Worm (Caenorhabditis elegans) whole organism, L4 larva: ENCODE data around the gene F23H11.5.

Experiments used
- F10B5.3 ChIP-seq: sonication (generic microtip); optimal IDR thresholded peaks from 2 replicates; lab custom pipeline; 2016; ENCODE audit warnings: mild to moderate bottlenecking, missing genetic modification characterization, missing compliant biosample characterization
- F37D6.2 ChIP-seq: sonication (generic microtip); optimal IDR thresholded peaks from 2 replicates; lab custom pipeline; 2016; ENCODE audit warnings: mild to moderate bottlenecking, missing genetic modification characterization, missing compliant biosample characterization
- T20F7.1 ChIP-seq: fragments of 200-800 bp; sonication (Bioruptor generic); optimal IDR thresholded peaks from 2 replicates; lab custom pipeline; 2018; ENCODE audit warnings: mild to moderate bottlenecking, missing genetic modification characterization, missing compliant biosample characterization
- T26A8.4 ChIP-seq: fragments of 200-800 bp; sonication (Bioruptor generic); IDR thresholded peaks from 2 replicates; pipeline ENCODE4 v1.3.6; 2022; ENCODE audit warnings: missing genetic modification characterization, missing compliant biosample characterization
- Y48G9A.11 ChIP-seq: fragments of 200-800 bp; sonication (Bioruptor generic); IDR thresholded peaks from 2 replicates; pipeline ENCODE4 v1.3.6; 2022; ENCODE audit warnings: missing genetic modification reagents, missing genetic modification characterization, missing compliant biosample characterization
- ZK337.2 ChIP-seq: fragments of 200-800 bp; sonication (Bioruptor generic); IDR thresholded peaks from 2 replicates; pipeline ENCODE4 v1.3.6; 2022; ENCODE audit warnings: missing genetic modification reagents, missing genetic modification characterization, missing compliant biosample characterization
- aha-1 ChIP-seq: fragments of 150-350 bp; peaks from one replicate; lab custom pipeline; 2014; ENCODE audit warnings: missing biosample characterization, missing genetic modification characterization
- ceh-20 ChIP-seq: fragments of 200-800 bp; sonication (Bioruptor generic); IDR thresholded peaks from 2 replicates; pipeline ENCODE4 v1.3.6; 2022; ENCODE audit warnings: missing genetic modification reagents, missing genetic modification characterization, missing compliant biosample characterization
- ceh-32 ChIP-seq: sonication (generic microtip); optimal IDR thresholded peaks from 2 replicates; lab custom pipeline; 2016; ENCODE audit warnings: mild to moderate bottlenecking, missing genetic modification characterization, missing compliant biosample characterization; ENCODE audit not compliant: poor library complexity
- cey-2 ChIP-seq: sonication (generic microtip); optimal IDR thresholded peaks from 3 replicates; lab custom pipeline; 2017; ENCODE audit warnings: missing genetic modification characterization, mild to moderate bottlenecking, missing compliant biosample characterization, antibody characterized with exemption, borderline replicate concordance; ENCODE audit not compliant: insufficient read depth
- daf-16 ChIP-seq, 3 experiments: sonication (generic microtip); optimal IDR thresholded peaks; 2 replicates each; lab custom pipeline; 2016 to 2017; ENCODE audit warnings: missing genetic modification characterization in 3 of 3, missing genetic modification reagents in 3 of 3, mild to moderate bottlenecking in 2 of 3, missing compliant biosample characterization in 2 of 3, missing biosample characterization in 1 of 3, moderate library complexity in 1 of 3
- dmd-6 ChIP-seq: fragments of 200-800 bp; sonication (Bioruptor generic); IDR thresholded peaks from 2 replicates; pipeline ENCODE4 v1.3.6; 2022; ENCODE audit warnings: missing genetic modification reagents, missing genetic modification characterization, missing compliant biosample characterization
- dpl-1 ChIP-seq: fragments of 150-350 bp; optimal IDR thresholded peaks from 2 replicates; lab custom pipeline; 2014; ENCODE audit warnings: missing biosample characterization, missing genetic modification reagents, missing genetic modification characterization
- dve-1 ChIP-seq: sonication (generic microtip); optimal IDR thresholded peaks from 2 replicates; lab custom pipeline; 2017; ENCODE audit warnings: antibody characterized with exemption, mild to moderate bottlenecking, missing genetic modification characterization, missing compliant biosample characterization; ENCODE audit not compliant: insufficient read depth
- hlh-11 ChIP-seq: fragments of 200-800 bp; sonication (Bioruptor generic); optimal IDR thresholded peaks from 2 replicates; lab custom pipeline; 2018; ENCODE audit warnings: mild to moderate bottlenecking, missing genetic modification characterization, missing compliant biosample characterization
- hlh-30 ChIP-seq: sonication (generic microtip); optimal IDR thresholded peaks from 2 replicates; lab custom pipeline; 2017; ENCODE audit warnings: antibody characterized with exemption, mild to moderate bottlenecking, missing genetic modification characterization, missing compliant biosample characterization; ENCODE audit not compliant: insufficient read depth
- jun-1 ChIP-seq: fragments of 150-350 bp; optimal IDR thresholded peaks from 2 replicates; lab custom pipeline; 2014; ENCODE audit warnings: missing biosample characterization, missing genetic modification reagents, missing genetic modification characterization
- lin-1 ChIP-seq: fragments of 200-800 bp; sonication (Bioruptor generic); IDR thresholded peaks from 2 replicates; pipeline ENCODE4 v1.3.6; 2022; ENCODE audit warnings: missing genetic modification reagents, missing genetic modification characterization, missing compliant biosample characterization
- lin-29 ChIP-seq: fragments of 200-800 bp; sonication (Bioruptor generic); IDR thresholded peaks from 2 replicates; pipeline ENCODE4 v1.3.6; 2022; ENCODE audit warnings: missing genetic modification reagents, missing genetic modification characterization, missing compliant biosample characterization
- lir-3 ChIP-seq: sonication (generic microtip); optimal IDR thresholded peaks from 2 replicates; lab custom pipeline; 2016; ENCODE audit warnings: mild to moderate bottlenecking, missing genetic modification characterization, missing compliant biosample characterization
- mes-2 ChIP-seq: sonication (generic microtip); optimal IDR thresholded peaks from 2 replicates; lab custom pipeline; 2016; ENCODE audit warnings: missing genotype, mild to moderate bottlenecking, missing genetic modification characterization, missing compliant biosample characterization; ENCODE audit not compliant: poor library complexity, severe bottlenecking
- nhr-10 ChIP-seq: fragments of 150-350 bp; optimal IDR thresholded peaks from 2 replicates; lab custom pipeline; 2014; ENCODE audit warnings: missing biosample characterization, missing genetic modification characterization
- nhr-237 ChIP-seq: sonication (generic microtip); optimal IDR thresholded peaks from 2 replicates; lab custom pipeline; 2017; ENCODE audit warnings: missing biosample characterization, missing genetic modification characterization
- nhr-28 ChIP-seq: fragments of 150-350 bp; optimal IDR thresholded peaks from 2 replicates; lab custom pipeline; 2014; ENCODE audit warnings: missing biosample characterization, missing genetic modification characterization
- nhr-41 ChIP-seq: fragments of 200-800 bp; sonication (Bioruptor generic); IDR thresholded peaks from 2 replicates; pipeline ENCODE4 v1.3.6; 2022; ENCODE audit warnings: missing genetic modification reagents, missing genetic modification characterization, missing compliant biosample characterization
- nhr-42 ChIP-seq: fragments of 200-800 bp; sonication (Bioruptor generic); IDR thresholded peaks from 2 replicates; pipeline ENCODE4 v1.3.6; 2022; ENCODE audit warnings: missing genetic modification characterization, missing compliant biosample characterization
- nhr-48 ChIP-seq: sonication (generic microtip); optimal IDR thresholded peaks from 2 replicates; lab custom pipeline; 2016; ENCODE audit warnings: mild to moderate bottlenecking, missing genetic modification characterization, missing compliant biosample characterization
- nhr-6 ChIP-seq: fragments of 150-350 bp; optimal IDR thresholded peaks from 2 replicates; lab custom pipeline; 2014; ENCODE audit warnings: missing biosample characterization, missing genetic modification characterization
- nhr-77 ChIP-seq: fragments of 150-350 bp; optimal IDR thresholded peaks from 2 replicates; lab custom pipeline; 2014; ENCODE audit warnings: missing biosample characterization, missing genetic modification characterization
- php-3 ChIP-seq: fragments of 200-800 bp; sonication (Bioruptor generic); IDR thresholded peaks from 2 replicates; pipeline ENCODE4 v1.3.6; 2022; ENCODE audit warnings: missing genetic modification reagents, missing genetic modification characterization, missing compliant biosample characterization
- pqm-1 ChIP-seq: sonication (generic microtip); optimal IDR thresholded peaks from 2 replicates; lab custom pipeline; 2017; ENCODE audit warnings: missing biosample characterization, missing genetic modification characterization
- rbr-2 ChIP-seq: sonication (generic microtip); optimal IDR thresholded peaks from 2 replicates; lab custom pipeline; 2016; ENCODE audit warnings: missing genotype, missing genetic modification characterization, missing compliant biosample characterization
- saeg-2 ChIP-seq: fragments of 200-800 bp; sonication (Bioruptor generic); IDR thresholded peaks from 2 replicates; pipeline ENCODE4 v1.3.6; 2022; ENCODE audit warnings: missing genetic modification reagents, missing genetic modification characterization, missing compliant biosample characterization
- sdz-12 ChIP-seq: fragments of 200-800 bp; sonication (Bioruptor generic); optimal IDR thresholded peaks from 2 replicates; lab custom pipeline; 2018; ENCODE audit warnings: mild to moderate bottlenecking, missing genetic modification characterization, missing compliant biosample characterization
- spr-3 ChIP-seq: fragments of 200-800 bp; sonication (Bioruptor generic); optimal IDR thresholded peaks from 2 replicates; lab custom pipeline; 2018; ENCODE audit warnings: mild to moderate bottlenecking, missing genetic modification characterization, missing compliant biosample characterization
- tra-1 ChIP-seq: fragments of 200-800 bp; sonication (Bioruptor generic); IDR thresholded peaks from 2 replicates; pipeline ENCODE4 v1.3.6; 2022; ENCODE audit warnings: missing genetic modification reagents, missing genetic modification characterization, missing compliant biosample characterization
- unc-39 ChIP-seq: sonication (generic microtip); optimal IDR thresholded peaks from 2 replicates; lab custom pipeline; 2017; ENCODE audit warnings: missing biosample characterization, missing genetic modification characterization
- vab-7 ChIP-seq: fragments of 200-800 bp; sonication (Bioruptor generic); IDR thresholded peaks from 2 replicates; pipeline ENCODE4 v1.3.6; 2022; ENCODE audit warnings: missing genetic modification reagents, missing genetic modification characterization, missing compliant biosample characterization
- zfp-2 ChIP-seq: sonication (generic microtip); optimal IDR thresholded peaks from 2 replicates; lab custom pipeline; 2016; ENCODE audit warnings: mild to moderate bottlenecking, missing genetic modification characterization, missing compliant biosample characterization
- zfp-3 ChIP-seq: fragments of 200-800 bp; sonication (Bioruptor generic); conservative IDR thresholded peaks from 2 replicates; pipeline ENCODE4 v1.3.6; 2022; ENCODE audit warnings: missing genetic modification reagents, missing genetic modification characterization, missing compliant biosample characterization
- zip-2 ChIP-seq: fragments of 150-350 bp; optimal IDR thresholded peaks from 2 replicates; lab custom pipeline; 2014; ENCODE audit warnings: missing biosample characterization, missing genetic modification characterization
- ztf-11 ChIP-seq: fragments of 150-350 bp; optimal IDR thresholded peaks from 2 replicates; lab custom pipeline; 2014; ENCODE audit warnings: missing biosample characterization, missing genetic modification characterization

Gene F23H11.5

DNA sequence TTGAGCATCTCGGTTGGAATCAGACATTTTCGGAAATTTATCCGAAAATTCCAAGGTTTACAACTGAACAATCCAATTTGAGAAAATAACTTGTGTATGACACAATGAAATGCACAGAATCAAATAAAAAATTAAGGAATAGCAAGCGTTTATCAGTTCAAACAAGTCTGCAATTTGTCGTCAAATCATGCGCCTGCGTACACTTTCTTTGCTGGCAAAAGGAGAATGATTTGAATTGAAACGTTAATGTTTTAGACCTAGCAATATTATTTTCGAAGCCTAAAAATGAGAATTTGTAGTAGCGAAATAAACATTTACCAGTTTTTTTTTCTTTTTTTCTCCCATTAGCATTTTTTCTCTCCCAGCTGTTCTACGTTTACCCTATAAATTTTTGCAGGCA, 40.1 kb upstream of the F23H11.5 start, which contains the start of the genes fbxa-67 and fbxa-11:
TSS of gene fbxa-67 (minus strand) at position 199 of the 400 bp plus-strand sequence.
TSS of gene fbxa-11 (plus strand) at position 398 of the 400 bp plus-strand sequence.
- peak; percentile 51 for TF ChIP-seq dpl-1 (GFP tag; lab: Kevin White, UChicago)
- peak; percentile 21 for TF ChIP-seq dve-1 (tag; lab: Kevin White, UChicago)
- TF ChIP-seq T20F7.1: peak; percentile 25
- no peak for TF ChIP-seq zfp-3 (GFP tag; lab: Robert Waterston, UW)
- TF ChIP-seq, all 104 proteins: peak for 3

DNA sequence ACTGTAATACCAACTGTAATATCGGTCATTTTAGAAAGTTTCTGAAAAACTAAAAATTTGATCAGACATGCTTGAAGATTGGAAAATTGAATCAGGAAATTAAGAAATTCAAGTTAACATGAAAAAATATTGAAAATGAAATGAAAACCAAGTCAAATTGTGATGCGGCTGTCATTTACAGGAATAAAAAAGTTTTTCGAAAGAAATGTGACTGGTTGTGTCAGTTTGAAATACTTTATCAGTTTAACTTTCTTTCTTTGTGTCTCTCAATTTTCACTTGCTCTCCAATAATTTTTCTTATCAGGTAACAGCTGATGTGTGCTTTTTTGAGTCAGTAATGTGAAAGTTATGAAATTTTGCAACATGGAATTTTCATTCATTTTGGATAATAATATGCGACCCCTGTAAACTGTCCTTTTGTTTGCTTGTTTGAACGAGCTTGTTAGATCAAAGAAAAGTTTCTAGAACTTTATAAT, 35.9 kb upstream of the F23H11.5 start, which contains the start of gene fbxa-60:
TSS of gene fbxa-60 (minus strand) at position 51 of the 476 bp plus-strand sequence.
- TF ChIP-seq nhr-237 (no peak), aha-1 (tag; lab: Kevin White, UChicago) (no peak), cey-2 (no peak), zip-2 (peak; percentile 75), ztf-11 (tag; lab: Kevin White, UChicago) (no peak), hlh-11 (tag; lab: Kevin White, UChicago) (peak; percentile 82), lir-3 (tag; lab: Kevin White, UChicago) (no peak), nhr-41 (no peak), dmd-6 (peak; percentile 95), lin-1 (peak; percentile 36; the same call in 1 of the 2 replicates), php-3 (peak; percentile 80), pqm-1 (tag; lab: Kevin White, UChicago) (peak; percentile 76), nhr-28 (tag; lab: Kevin White, UChicago) (peak; percentile 61), tra-1 (GFP tag; lab: Robert Waterston, UW) (peak; percentile 66; the same call in 1 of the 2 replicates), nhr-6 (tag; lab: Kevin White, UChicago) (no peak), dve-1 (tag; lab: Kevin White, UChicago) (peak; percentile 63), T20F7.1 (peak; percentile 54), daf-16 (GFP tag; optimal IDR thresholded peaks at IDR 0.05; lab: Kevin White, UChicago) (no peak), daf-16 (tag; optimal IDR thresholded peaks at IDR 0.05; lab: Kevin White, UChicago) (peak; percentile 53), hlh-30 (tag; lab: Kevin White, UChicago) (peak; percentile 16), nhr-77 (peak; percentile 12)

DNA sequence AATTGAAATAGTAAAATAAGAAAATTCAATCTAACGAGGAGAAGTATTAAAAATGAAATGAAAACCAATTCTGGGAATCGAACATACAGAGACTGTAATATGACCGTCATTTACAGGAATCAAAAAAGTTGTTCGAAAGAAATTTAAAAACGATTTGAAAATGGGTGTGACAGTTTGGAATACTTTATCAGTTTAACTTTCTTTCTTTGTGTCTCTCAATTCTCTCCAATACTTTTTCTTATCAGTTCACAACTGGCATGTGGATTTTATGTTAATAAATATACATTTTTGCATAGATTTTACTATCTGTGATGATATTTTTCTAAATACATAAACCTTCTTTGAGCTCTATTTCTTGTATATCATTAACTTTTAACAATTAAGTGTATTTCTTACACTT, 34.0 kb upstream of the F23H11.5 start:
- peak; percentile 78 for TF ChIP-seq php-3
- TF ChIP-seq dmd-6: peak; percentile 78

DNA sequence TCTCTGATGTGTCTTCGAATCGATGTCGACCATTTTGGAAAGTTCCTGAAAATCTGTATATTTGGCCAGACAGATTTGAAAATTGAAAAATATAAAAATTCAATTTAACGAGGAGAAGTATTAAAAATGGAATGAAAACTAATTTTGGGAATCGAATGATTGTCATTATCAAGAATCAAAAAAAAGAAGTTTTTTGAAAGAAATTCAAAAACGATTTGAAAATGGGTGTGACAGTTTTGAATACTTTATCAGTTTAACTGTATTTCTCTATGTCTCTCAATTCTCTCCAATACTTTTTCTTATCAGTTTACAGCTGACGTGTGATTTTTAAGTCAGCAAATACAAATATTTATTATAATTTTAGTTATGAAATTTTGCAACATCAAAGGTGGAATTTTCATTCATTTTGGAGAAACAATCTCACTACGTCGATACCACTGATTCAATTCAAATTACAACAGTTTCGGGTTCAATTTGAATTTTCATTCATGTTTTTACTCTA, 33.1 kb upstream of the F23H11.5 start, which contains the start of gene fbxa-59:
TSS of gene fbxa-59 (minus strand) at position 51 of the 502 bp plus-strand sequence.
- TF ChIP-seq zfp-3 (GFP tag; lab: Robert Waterston, UW): no peak
- TF ChIP-seq vab-7: no peak
- no peak for TF ChIP-seq ceh-20 (GFP tag; lab: Robert Waterston, UW)
- TF ChIP-seq nhr-28 (tag; lab: Kevin White, UChicago): peak; percentile 39
- peak; percentile 16 for TF ChIP-seq hlh-30 (tag; lab: Kevin White, UChicago)
- TF ChIP-seq nhr-10 (tag; lab: Kevin White, UChicago): no peak
- TF ChIP-seq saeg-2 (GFP tag; lab: Robert Waterston, UW): no peak
- TF ChIP-seq hlh-11 (tag; lab: Kevin White, UChicago): peak; percentile 66
- TF ChIP-seq T26A8.4 (GFP tag; lab: Robert Waterston, UW): no peak
- no peak for TF ChIP-seq mes-2 (tag; lab: Kevin White, UChicago)
- no peak for TF ChIP-seq rbr-2 (tag; lab: Kevin White, UChicago)
- TF ChIP-seq F10B5.3 (tag; lab: Kevin White, UChicago): no peak
- TF ChIP-seq F37D6.2 (tag; lab: Kevin White, UChicago): no peak
- no peak for TF ChIP-seq lin-29
- TF ChIP-seq ceh-32 (tag; lab: Kevin White, UChicago): no peak
- TF ChIP-seq sdz-12 (GFP tag; lab: Kevin White, UChicago): no peak
- no peak for TF ChIP-seq unc-39 (tag; lab: Kevin White, UChicago)
- TF ChIP-seq ZK337.2 (GFP tag; lab: Robert Waterston, UW): no peak
- no peak for TF ChIP-seq zfp-2 (tag; lab: Kevin White, UChicago)
- TF ChIP-seq nhr-77: peak; percentile 27
- TF ChIP-seq nhr-48 (tag; lab: Kevin White, UChicago): no peak
- no peak for TF ChIP-seq nhr-237
- no peak for TF ChIP-seq nhr-42 (GFP tag; lab: Robert Waterston, UW)
- TF ChIP-seq jun-1 (tag; lab: Kevin White, UChicago): no peak
- no peak for TF ChIP-seq nhr-6 (tag; lab: Kevin White, UChicago)
- peak; percentile 75 for TF ChIP-seq dmd-6
- TF ChIP-seq spr-3 (GFP tag; lab: Kevin White, UChicago): no peak
- peak; percentile 10 for TF ChIP-seq zip-2
- TF ChIP-seq dve-1 (tag; lab: Kevin White, UChicago): peak; percentile 71
- TF ChIP-seq pqm-1 (tag; lab: Kevin White, UChicago): peak; percentile 60
- no peak for TF ChIP-seq Y48G9A.11
